Fruit fly (Drosophila melanogaster) Kc167 (cell line): ENCODE results near the gene CG5112.

Experiments used
- Myc ChIP-seq: fragments of >200 bp; optimal IDR thresholded peaks from 2 replicates; lab custom pipeline; 2017; ENCODE audit warnings: missing external identifiers
- Sin3A ChIP-seq: fragments of >200 bp; optimal IDR thresholded peaks from 2 replicates; lab custom pipeline; 2018; ENCODE audit warnings: missing external identifiers
- h ChIP-seq: fragments of >200 bp; optimal IDR thresholded peaks from 3 replicates; lab custom pipeline; 2018; ENCODE audit warnings: missing external identifiers
- insv ChIP-seq: fragments of >200 bp; optimal IDR thresholded peaks from 3 replicates; lab custom pipeline; 2018; ENCODE audit warnings: missing external identifiers
- psq ChIP-seq: fragments of >200 bp; optimal IDR thresholded peaks from 2 replicates; lab custom pipeline; 2017; ENCODE audit warnings: missing external identifiers
- ttk ChIP-seq: sonication (Bioruptor generic); optimal IDR thresholded peaks from 2 replicates; lab custom pipeline; 2017; ENCODE audit warnings: missing external identifiers

The CG5112 gene

dm6 chr3R:25490375-25490774, 885 bp upstream of the CG5112 start:
- no peak for TF ChIP-seq Sin3A (lab: Kevin White, UChicago)
- TF ChIP-seq Myc, result no peak
- TF ChIP-seq h (lab: Kevin White, UChicago), result no peak
- TF ChIP-seq ttk, result no peak
- TF ChIP-seq insv (lab: Kevin White, UChicago), result no peak
- TF ChIP-seq psq, result no peak

- TF ChIP-seq insv (lab: Kevin White, UChicago), result no peak
- TF ChIP-seq Sin3A (lab: Kevin White, UChicago), result no peak
- no peak for TF ChIP-seq h (lab: Kevin White, UChicago)
- TF ChIP-seq ttk, result no peak
- no peak for TF ChIP-seq psq
- no peak for TF ChIP-seq Myc
These were observed 2.3 kb downstream of the CG5112 start for dm6 chr3R:25493294-25494187.

dm6 chr3R:25495072-25495471, 3.8 kb downstream of the CG5112 start, which contains the start of gene CG33494:
Gene CG33494, minus strand, starts transcription at chr3R:25495161.
- TF ChIP-seq ttk, result no peak
- no peak for TF ChIP-seq insv (lab: Kevin White, UChicago)
- TF ChIP-seq psq, result no peak
- no peak for TF ChIP-seq Myc
- TF ChIP-seq h (lab: Kevin White, UChicago), result no peak
- no peak for TF ChIP-seq Sin3A (lab: Kevin White, UChicago)

- TF ChIP-seq Myc (no peak), ttk (no peak), psq (no peak), Sin3A (lab: Kevin White, UChicago) (no peak), insv (lab: Kevin White, UChicago) (no peak), h (lab: Kevin White, UChicago) (no peak)
These were observed 4.5 kb downstream of the CG5112 start for dm6 chr3R:25495753-25496152.

- TF ChIP-seq Sin3A (lab: Kevin White, UChicago) (no peak), psq (no peak), insv (lab: Kevin White, UChicago) (no peak), Myc (no peak), ttk (no peak), h (lab: Kevin White, UChicago) (no peak)
These were observed 13.6 kb downstream of the CG5112 start, which contains the start of gene CG5107 for dm6 chr3R:25504891-25505290. Gene CG5107, plus strand, starts transcription at chr3R:25505191.

- TF ChIP-seq Sin3A (lab: Kevin White, UChicago) (no peak), insv (lab: Kevin White, UChicago) (no peak), psq (no peak), Myc (no peak), h (lab: Kevin White, UChicago) (no peak), ttk (no peak)
These were observed 14.7 kb downstream of the CG5112 start, which contains the start of gene CG5111 for dm6 chr3R:25505975-25506374. Gene CG5111, plus strand, starts transcription at chr3R:25506275.

- TF ChIP-seq Sin3A (lab: Kevin White, UChicago), result no peak
- no peak for TF ChIP-seq Myc
- no peak for TF ChIP-seq ttk
- TF ChIP-seq psq, result no peak
- TF ChIP-seq insv (lab: Kevin White, UChicago), result no peak
- TF ChIP-seq h (lab: Kevin White, UChicago), result no peak
These were observed 21.5 kb downstream of the CG5112 start for dm6 chr3R:25512750-25513149.

dm6 chr3R:25515450-25516288, 24.4 kb downstream of the CG5112 start, which contains the start of gene msi:
Gene msi, plus strand, starts transcription at chr3R:25516118.
- TF ChIP-seq psq (no peak), insv (lab: Kevin White, UChicago) (no peak), Sin3A (lab: Kevin White, UChicago) (no peak), ttk (no peak), h (lab: Kevin White, UChicago) (no peak), Myc (no peak)

- no peak for TF ChIP-seq ttk
- TF ChIP-seq h (lab: Kevin White, UChicago), result no peak
- no peak for TF ChIP-seq Sin3A (lab: Kevin White, UChicago)
- no peak for TF ChIP-seq psq
- no peak for TF ChIP-seq insv (lab: Kevin White, UChicago)
- no peak for TF ChIP-seq Myc
These were observed 26.3 kb downstream of the CG5112 start for dm6 chr3R:25517521-25517920.

- TF ChIP-seq ttk, result no peak
These were observed 26.9 kb downstream of the CG5112 start for dm6 chr3R:25518099-25518567.

- TF ChIP-seq Sin3A (lab: Kevin White, UChicago), result no peak
- TF ChIP-seq h (lab: Kevin White, UChicago), result no peak
- TF ChIP-seq Myc, result no peak
These were observed 27.3 kb downstream of the CG5112 start for dm6 chr3R:25518584-25518983.

- TF ChIP-seq Sin3A (lab: Kevin White, UChicago) (no peak), h (lab: Kevin White, UChicago) (no peak), insv (lab: Kevin White, UChicago) (no peak), ttk (peak; percentile 76), psq (no peak)
These were observed 28.3 kb downstream of the CG5112 start for dm6 chr3R:25519465-25520071.
